Fruit fly (Drosophila melanogaster) whole organism, adult: ENCODE data around the gene CG34132.
A peak's percentile ranks its signal among the peaks of the same experiment; 100 is the strongest.

Source experiments
- CG11617 ChIP-seq: fragments of 200-800 bp; sonication (Bioruptor generic); optimal IDR thresholded peaks from 2 replicates; lab custom pipeline; 2017; ENCODE audit warnings: mild to moderate bottlenecking, missing biosample characterization, missing genetic modification reagents, missing genetic modification characterization
- CG12768 ChIP-seq: fragments of 200-800 bp; sonication (Bioruptor generic); optimal IDR thresholded peaks from 2 replicates; lab custom pipeline; 2017; ENCODE audit warnings: missing biosample characterization, missing genetic modification characterization, mild to moderate bottlenecking, moderate library complexity, missing genetic modification reagents
- CG14711 ChIP-seq: fragments of 200-800 bp; sonication (Bioruptor generic); optimal IDR thresholded peaks from 2 replicates; lab custom pipeline; 2018; ENCODE audit warnings: missing biosample characterization, mild to moderate bottlenecking, missing genetic modification characterization, moderate library complexity
- CG1620 ChIP-seq: fragments of 200-800 bp; sonication (Bioruptor generic); optimal IDR thresholded peaks from 2 replicates; lab custom pipeline; 2016; ENCODE audit warnings: missing biosample characterization, missing genetic modification characterization
- CG33017 ChIP-seq: fragments of 200-800 bp; sonication (Bioruptor generic); optimal IDR thresholded peaks from 2 replicates; lab custom pipeline; 2018; ENCODE audit warnings: missing biosample characterization, mild to moderate bottlenecking, missing genetic modification characterization, moderate library complexity
- CG5204 ChIP-seq: fragments of 200-800 bp; sonication (Bioruptor generic); optimal IDR thresholded peaks from 2 replicates; lab custom pipeline; 2016; ENCODE audit warnings: missing biosample characterization, missing genetic modification characterization
- CG7045 ChIP-seq: fragments of 200-800 bp; sonication (Bioruptor generic); optimal IDR thresholded peaks from 2 replicates; lab custom pipeline; 2017; ENCODE audit warnings: missing biosample characterization, mild to moderate bottlenecking, missing genetic modification characterization
- CG7101 ChIP-seq: fragments of 200-800 bp; sonication (Bioruptor generic); optimal IDR thresholded peaks from 2 replicates; lab custom pipeline; 2018; ENCODE audit warnings: missing biosample characterization, mild to moderate bottlenecking, missing genetic modification characterization, moderate library complexity
- Clk ChIP-seq: fragments of 200-800 bp; sonication (Bioruptor generic); optimal IDR thresholded peaks from 2 replicates; lab custom pipeline; 2017; ENCODE audit warnings: missing biosample characterization, missing genetic modification characterization
- Crg-1 ChIP-seq: fragments of 200-800 bp; sonication (Bioruptor generic); optimal IDR thresholded peaks from 2 replicates; lab custom pipeline; 2016; ENCODE audit warnings: missing biosample characterization, missing genetic modification characterization
- Hr96 ChIP-seq: fragments of 200-800 bp; sonication (Bioruptor generic); optimal IDR thresholded peaks from 2 replicates; lab custom pipeline; 2016; ENCODE audit warnings: missing biosample characterization, missing genetic modification characterization
- Mnt ChIP-seq: fragments of 200-800 bp; sonication (Bioruptor generic); optimal IDR thresholded peaks from 2 replicates; lab custom pipeline; 2016; ENCODE audit warnings: missing biosample characterization, mild to moderate bottlenecking, missing genetic modification characterization
- bab1 ChIP-seq: fragments of 200-800 bp; sonication (Bioruptor generic); optimal IDR thresholded peaks from 3 replicates; lab custom pipeline; 2019; ENCODE audit warnings: missing biosample characterization, mild to moderate bottlenecking, missing genetic modification characterization, moderate library complexity
- cic ChIP-seq: fragments of 200-800 bp; sonication (Bioruptor generic); optimal IDR thresholded peaks from 2 replicates; lab custom pipeline; 2017; ENCODE audit warnings: missing biosample characterization, mild to moderate bottlenecking, missing genetic modification characterization, moderate library complexity
- cnc ChIP-seq, 2 experiments: fragments of >200 bp; optimal IDR thresholded peaks; 2 replicates each; lab custom pipeline; 2017
- kay ChIP-seq: fragments of 200-800 bp; sonication (Bioruptor generic); peaks from one replicate; lab custom pipeline; 2016; ENCODE audit warnings: missing biosample characterization, missing genetic modification characterization, borderline replicate concordance
- ovo ChIP-seq: fragments of 200-800 bp; sonication (Bioruptor generic); optimal IDR thresholded peaks from 2 replicates; lab custom pipeline; 2016; ENCODE audit warnings: missing biosample characterization, missing genetic modification characterization
- pad ChIP-seq: fragments of 200-800 bp; sonication (Bioruptor generic); optimal IDR thresholded peaks from 3 replicates; lab custom pipeline; 2017; ENCODE audit warnings: missing biosample characterization, missing genetic modification characterization, mild to moderate bottlenecking, moderate library complexity, missing genetic modification reagents
- tj ChIP-seq: fragments of 200-800 bp; sonication (Bioruptor generic); optimal IDR thresholded peaks from 3 replicates; lab custom pipeline; 2017; ENCODE audit warnings: missing biosample characterization, mild to moderate bottlenecking, missing genetic modification characterization, moderate library complexity
- toe ChIP-seq: fragments of 200-800 bp; sonication (Bioruptor generic); optimal IDR thresholded peaks from 2 replicates; lab custom pipeline; 2016; ENCODE audit warnings: missing biosample characterization, missing genetic modification characterization

The CG34132 gene

DNA sequence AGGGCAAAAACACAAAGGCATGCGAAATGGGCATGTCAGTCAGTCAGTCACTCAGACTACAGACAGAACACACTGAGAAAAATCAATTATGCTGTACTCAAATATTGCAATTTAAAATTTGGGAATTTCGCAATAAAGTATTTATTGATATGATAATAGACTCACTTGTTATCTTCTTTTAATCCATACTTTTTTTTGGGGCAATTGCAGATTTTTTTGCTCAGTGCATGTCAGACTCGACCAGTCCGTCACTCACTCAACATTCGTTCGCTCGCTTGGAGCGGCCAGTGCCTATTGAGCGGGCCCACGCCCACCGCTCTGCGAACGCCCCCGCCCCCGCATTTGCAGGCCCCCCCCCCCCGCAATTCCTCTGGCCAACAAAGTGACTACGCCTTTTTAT, 31.1 kb downstream of the CG34132 start:
- TF ChIP-seq bab1 (GFP tag; lab: Kevin White, UChicago) (no peak), CG7101 (tag; lab: Kevin White, UChicago) (peak; percentile 41)

DNA sequence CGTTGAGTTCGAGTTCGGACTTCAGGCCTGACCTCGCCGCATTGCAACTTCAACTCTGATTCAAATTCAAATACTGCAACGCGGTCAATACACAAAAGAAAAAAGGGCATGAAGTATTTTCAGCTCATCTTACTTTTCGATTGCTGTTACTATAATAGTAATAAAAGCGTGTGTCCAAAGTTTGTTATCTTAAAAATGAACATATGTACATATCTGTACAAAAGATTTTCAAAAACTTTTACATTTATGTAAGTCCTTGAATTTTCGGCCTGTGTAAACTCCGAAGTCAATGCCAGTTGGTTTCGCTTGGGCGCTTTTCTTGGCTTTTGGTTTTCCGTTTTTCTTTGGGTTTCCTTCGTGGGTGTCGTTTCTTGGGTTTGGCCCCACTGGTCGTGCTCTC, 33.5 kb downstream of the CG34132 start:
- TF ChIP-seq CG33017 (tag; lab: Kevin White, UChicago) (no peak), Clk (GFP tag; lab: Kevin White, UChicago) (no peak), tj (GFP tag; lab: Kevin White, UChicago) (no peak), cic (GFP tag; lab: Kevin White, UChicago) (no peak), CG14711 (tag; lab: Kevin White, UChicago) (no peak), pad (GFP tag; lab: Kevin White, UChicago) (no peak), CG12768 (no peak), CG5204 (GFP tag; lab: Kevin White, UChicago) (no peak), kay (GFP tag; lab: Kevin White, UChicago) (no peak)

DNA sequence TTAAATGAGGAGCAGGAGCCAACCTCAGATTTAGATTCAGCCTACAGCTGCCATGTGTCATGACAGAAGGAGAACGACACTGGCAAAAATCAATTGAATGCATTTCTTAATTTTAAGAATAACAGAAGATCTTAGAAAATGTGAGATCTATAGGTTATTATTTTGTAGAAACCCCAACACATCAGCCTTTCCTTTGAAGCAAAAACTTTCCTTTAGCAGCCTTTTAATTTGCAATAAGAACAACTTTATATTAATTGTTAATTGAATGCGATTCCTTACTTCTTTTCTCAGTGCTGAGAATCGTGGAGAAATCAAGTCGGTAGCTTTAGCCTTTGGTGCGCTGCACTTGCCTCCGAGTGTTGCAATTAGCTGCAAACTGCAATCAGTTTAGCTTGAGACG, 35.3 kb downstream of the CG34132 start:
- no peak for TF ChIP-seq Mnt (GFP tag; lab: Kevin White, UChicago)

DNA sequence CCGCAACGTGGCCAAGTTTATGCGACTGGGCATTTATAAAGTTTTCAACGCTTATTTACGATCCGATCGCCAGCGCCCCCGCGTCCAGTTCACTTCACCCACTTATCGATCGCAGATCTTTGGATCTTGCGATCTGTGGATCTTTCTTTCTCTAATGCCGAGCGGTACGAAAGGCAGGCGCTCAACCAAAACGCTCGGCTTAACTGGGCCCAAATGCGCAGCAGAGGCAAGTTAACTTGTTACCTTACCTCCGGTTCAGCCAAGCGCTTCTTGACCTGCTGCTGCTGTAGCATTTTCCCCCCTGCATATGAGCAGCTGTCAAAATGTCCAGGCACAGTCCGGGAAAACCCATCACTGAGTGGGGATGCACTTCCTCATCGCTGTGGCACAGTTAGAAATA, 36.8 kb downstream of the CG34132 start:
- TF ChIP-seq toe: no peak
- TF ChIP-seq Clk (GFP tag; lab: Kevin White, UChicago): no peak
- no peak for TF ChIP-seq Crg-1
- no peak for TF ChIP-seq CG12768
- no peak for TF ChIP-seq cic (GFP tag; lab: Kevin White, UChicago)
- no peak for TF ChIP-seq Hr96 (GFP tag; lab: Kevin White, UChicago)
- TF ChIP-seq ovo (GFP tag; lab: Kevin White, UChicago): no peak
- TF ChIP-seq cnc (optimal IDR thresholded peaks at IDR 0.05; lab: Kevin White, UChicago): no peak
- no peak for TF ChIP-seq CG7101 (tag; lab: Kevin White, UChicago)
- TF ChIP-seq CG5204 (GFP tag; lab: Kevin White, UChicago): no peak
- TF ChIP-seq kay (GFP tag; lab: Kevin White, UChicago): no peak
- no peak for TF ChIP-seq Mnt (GFP tag; lab: Kevin White, UChicago)
- TF ChIP-seq bab1 (GFP tag; lab: Kevin White, UChicago): no peak
- no peak for TF ChIP-seq CG33017 (tag; lab: Kevin White, UChicago)
- no peak for TF ChIP-seq tj (GFP tag; lab: Kevin White, UChicago)
- TF ChIP-seq CG1620 (GFP tag; lab: Kevin White, UChicago): no peak
- TF ChIP-seq CG14711 (tag; lab: Kevin White, UChicago): no peak

DNA sequence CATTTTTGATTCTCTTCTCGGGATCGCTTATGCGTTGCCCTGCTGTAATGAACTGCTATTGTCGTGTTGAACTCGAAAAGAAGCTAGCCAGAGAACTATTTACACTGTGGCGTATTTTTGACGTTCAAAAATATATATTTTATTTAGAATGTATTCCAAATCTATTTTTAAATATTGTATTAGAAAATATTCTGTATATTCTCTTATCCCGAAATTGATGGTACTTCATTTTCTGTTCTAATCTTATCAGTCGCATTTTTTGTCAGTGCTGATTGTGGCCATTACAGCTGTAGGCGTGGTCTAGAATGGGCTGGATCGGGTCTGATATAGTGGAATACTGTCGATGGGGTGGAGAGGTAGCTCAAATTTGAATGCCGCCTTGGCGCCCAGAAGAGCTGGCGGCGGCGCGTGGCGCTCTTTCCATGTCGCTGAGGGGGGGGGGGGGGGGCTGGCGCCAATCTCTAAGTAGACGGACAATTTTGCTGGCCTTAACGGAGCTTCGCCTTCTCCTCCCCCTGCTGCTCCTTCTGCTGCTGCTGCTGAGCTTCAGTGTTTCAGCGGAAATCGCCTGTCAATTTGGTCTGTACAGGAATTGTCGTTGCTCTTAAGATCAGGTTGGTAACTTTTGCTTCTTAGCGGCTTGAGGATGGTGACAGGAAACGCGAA, 38.5 kb downstream of the CG34132 start:
- TF ChIP-seq Clk (GFP tag; lab: Kevin White, UChicago): no peak
- no peak for TF ChIP-seq pad (GFP tag; lab: Kevin White, UChicago)
- no peak for TF ChIP-seq CG12768
- no peak for TF ChIP-seq Crg-1
- TF ChIP-seq bab1 (GFP tag; lab: Kevin White, UChicago): no peak
- TF ChIP-seq CG11617: no peak
- TF ChIP-seq CG33017 (tag; lab: Kevin White, UChicago): no peak
- TF ChIP-seq CG14711 (tag; lab: Kevin White, UChicago): no peak
- no peak for TF ChIP-seq CG1620 (GFP tag; lab: Kevin White, UChicago)
- TF ChIP-seq CG7101 (tag; lab: Kevin White, UChicago): no peak
- no peak for TF ChIP-seq kay (GFP tag; lab: Kevin White, UChicago)
- TF ChIP-seq ovo (GFP tag; lab: Kevin White, UChicago): no peak
- no peak for TF ChIP-seq cic (GFP tag; lab: Kevin White, UChicago)

DNA sequence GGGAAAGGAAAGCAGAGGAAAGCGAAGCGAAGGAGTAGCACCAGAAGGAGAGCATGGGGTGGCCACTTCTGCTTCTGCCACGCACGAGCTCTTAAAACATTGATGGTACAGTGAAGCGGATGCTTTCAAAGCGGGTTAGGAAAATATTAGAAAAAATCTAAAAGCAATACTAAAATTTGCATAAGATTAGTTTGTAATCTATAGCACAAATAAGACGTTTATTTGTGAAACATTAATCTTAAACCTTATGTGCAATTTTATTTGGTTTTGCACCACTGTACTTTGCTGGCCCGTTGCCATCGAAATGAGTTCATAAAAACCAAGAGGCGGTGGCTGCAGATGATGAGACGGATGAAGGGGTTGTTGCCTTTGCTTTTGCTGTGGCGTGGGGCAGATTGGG, 40.1 kb downstream of the CG34132 start:
- TF ChIP-seq Crg-1 (no peak), bab1 (GFP tag; lab: Kevin White, UChicago) (no peak), cnc (optimal IDR thresholded peaks at IDR 0.05; lab: Kevin White, UChicago) (no peak), CG14711 (tag; lab: Kevin White, UChicago) (peak; percentile 35), CG12768 (peak; percentile 36), kay (GFP tag; lab: Kevin White, UChicago) (no peak), pad (GFP tag; lab: Kevin White, UChicago) (no peak), CG5204 (GFP tag; lab: Kevin White, UChicago) (peak; percentile 20), toe (no peak), Hr96 (GFP tag; lab: Kevin White, UChicago) (no peak), Mnt (GFP tag; lab: Kevin White, UChicago) (no peak), cic (GFP tag; lab: Kevin White, UChicago) (no peak), CG7101 (tag; lab: Kevin White, UChicago) (peak; percentile 34), ovo (GFP tag; lab: Kevin White, UChicago) (no peak), tj (GFP tag; lab: Kevin White, UChicago) (no peak), CG11617 (no peak), Clk (GFP tag; lab: Kevin White, UChicago) (no peak), CG1620 (GFP tag; lab: Kevin White, UChicago) (no peak), CG33017 (tag; lab: Kevin White, UChicago) (peak; percentile 56), CG7045 (no peak)
